Worm (Caenorhabditis elegans) whole organism, young adult: ENCODE results near the gene ift-139.
A peak's percentile ranks its signal among the peaks of the same experiment; 100 is the strongest.

Experiments used
- C17E4.6 ChIP-seq: fragments of 200-800 bp; sonication (Bioruptor generic); IDR thresholded peaks from 2 replicates; pipeline ENCODE4 v1.3.6; 2022; ENCODE audit warnings: missing genetic modification reagents, missing genetic modification characterization, missing compliant biosample characterization
- F10E7.11 ChIP-seq: sonication (generic microtip); optimal IDR thresholded peaks from 2 replicates; lab custom pipeline; 2017; ENCODE audit warnings: mild to moderate bottlenecking, missing genetic modification characterization, moderate library complexity, missing compliant biosample characterization
- F22D6.2 ChIP-seq: sonication (generic microtip); optimal IDR thresholded peaks from 2 replicates; lab custom pipeline; 2016; ENCODE audit warnings: mild to moderate bottlenecking, missing genetic modification characterization, missing compliant biosample characterization
- F57C9.4 ChIP-seq: sonication (generic microtip); optimal IDR thresholded peaks from 2 replicates; lab custom pipeline; 2017; ENCODE audit warnings: mild to moderate bottlenecking, missing genetic modification characterization, missing compliant biosample characterization
- Y53F4B.3 ChIP-seq: fragments of 200-800 bp; sonication (Bioruptor generic); IDR thresholded peaks from 2 replicates; pipeline ENCODE4 v1.3.6; 2022; ENCODE audit warnings: missing genetic modification reagents, missing genetic modification characterization, missing compliant biosample characterization
- Y67H2A.10 ChIP-seq: fragments of 200-800 bp; sonication (Bioruptor generic); conservative IDR thresholded peaks from 2 replicates; pipeline ENCODE4 v1.3.6; 2022; ENCODE audit warnings: missing genetic modification reagents, missing genetic modification characterization, missing compliant biosample characterization
- athp-1 ChIP-seq: sonication (generic microtip); optimal IDR thresholded peaks from 2 replicates; lab custom pipeline; 2017; ENCODE audit warnings: mild to moderate bottlenecking, missing genetic modification characterization, missing compliant biosample characterization
- attf-5 ChIP-seq: fragments of 200-800 bp; sonication (Bioruptor generic); optimal IDR thresholded peaks from 2 replicates; lab custom pipeline; 2018; ENCODE audit warnings: mild to moderate bottlenecking, missing genetic modification characterization, missing compliant biosample characterization
- ceh-100 ChIP-seq: fragments of 200-800 bp; sonication (Bioruptor generic); IDR thresholded peaks from 2 replicates; pipeline ENCODE4 v1.3.6; 2022; ENCODE audit warnings: missing genetic modification reagents, missing genetic modification characterization, missing compliant biosample characterization
- ceh-40 ChIP-seq: fragments of 200-800 bp; sonication (Bioruptor generic); IDR thresholded peaks from 2 replicates; pipeline ENCODE4 v1.3.6; 2022; ENCODE audit warnings: missing genetic modification characterization, missing compliant biosample characterization
- dox-1 ChIP-seq: fragments of 200-800 bp; sonication (Bioruptor generic); IDR thresholded peaks from 2 replicates; pipeline ENCODE4 v1.3.6; 2022; ENCODE audit warnings: missing genetic modification reagents, missing genetic modification characterization, missing compliant biosample characterization
- efl-1 ChIP-seq: fragments of 150-350 bp; optimal IDR thresholded peaks from 2 replicates; lab custom pipeline; 2014; ENCODE audit warnings: missing biosample characterization, missing genetic modification reagents, missing genetic modification characterization
- egl-18 ChIP-seq: fragments of 200-800 bp; sonication (Bioruptor generic); IDR thresholded peaks from 2 replicates; pipeline ENCODE4 v1.3.6; 2022; ENCODE audit warnings: missing genetic modification reagents, missing genetic modification characterization, missing compliant biosample characterization
- egrh-3 ChIP-seq: fragments of 200-800 bp; sonication (Bioruptor generic); IDR thresholded peaks from 2 replicates; pipeline ENCODE4 v1.3.6; 2022; ENCODE audit warnings: missing genetic modification reagents, missing genetic modification characterization, missing compliant biosample characterization
- ekl-4 ChIP-seq: fragments of 200-800 bp; sonication (Bioruptor generic); IDR thresholded peaks from 2 replicates; pipeline ENCODE4 v1.3.6; 2022; ENCODE audit warnings: missing genetic modification reagents, missing genetic modification characterization, missing compliant biosample characterization
- fkh-3 ChIP-seq: sonication (generic microtip); optimal IDR thresholded peaks from 2 replicates; lab custom pipeline; 2016; ENCODE audit warnings: mild to moderate bottlenecking, missing genetic modification characterization, missing compliant biosample characterization
- him-1 ChIP-seq: sonication (generic microtip); optimal IDR thresholded peaks from 2 replicates; lab custom pipeline; 2016; ENCODE audit warnings: missing genotype, missing genetic modification reagents, missing genetic modification characterization, missing compliant biosample characterization
- hrde-1 ChIP-seq: sonication (generic microtip); optimal IDR thresholded peaks from 2 replicates; lab custom pipeline; 2016; ENCODE audit warnings: missing genetic modification characterization, mild to moderate bottlenecking, missing compliant biosample characterization, moderate library complexity, missing genotype, missing genetic modification reagents, borderline replicate concordance
- hsf-1 ChIP-seq: fragments of 200-800 bp; sonication (Bioruptor generic); IDR thresholded peaks from 2 replicates; pipeline ENCODE4 v1.3.6; 2022; ENCODE audit warnings: missing genetic modification reagents, missing genetic modification characterization, missing compliant biosample characterization
- let-526 ChIP-seq: fragments of 200-800 bp; sonication (Bioruptor generic); IDR thresholded peaks from 2 replicates; pipeline ENCODE4 v1.3.6; 2022; ENCODE audit warnings: missing genetic modification reagents, missing genetic modification characterization, missing compliant biosample characterization
- lin-40 ChIP-seq: sonication (generic microtip); optimal IDR thresholded peaks from 2 replicates; lab custom pipeline; 2016; ENCODE audit warnings: missing genetic modification characterization, mild to moderate bottlenecking, missing compliant biosample characterization, missing genotype, missing genetic modification reagents
- lir-1 ChIP-seq: fragments of 200-800 bp; sonication (Bioruptor generic); conservative IDR thresholded peaks from 2 replicates; pipeline ENCODE4 v1.3.6; 2022; ENCODE audit warnings: missing genetic modification reagents, missing genetic modification characterization, missing compliant biosample characterization
- lsl-1 ChIP-seq: fragments of 200-800 bp; sonication (Bioruptor generic); optimal IDR thresholded peaks from 2 replicates; lab custom pipeline; 2018; ENCODE audit warnings: mild to moderate bottlenecking, missing genetic modification characterization, moderate library complexity, missing compliant biosample characterization
- madf-3 ChIP-seq: fragments of 200-800 bp; sonication (Bioruptor generic); IDR thresholded peaks from 2 replicates; pipeline ENCODE4 v1.3.6; 2022; ENCODE audit warnings: missing genetic modification reagents, missing genetic modification characterization, missing compliant biosample characterization
- madf-6 ChIP-seq: fragments of 200-800 bp; sonication (Bioruptor generic); IDR thresholded peaks from 2 replicates; pipeline ENCODE4 v1.3.6; 2022; ENCODE audit warnings: missing genetic modification reagents, missing genetic modification characterization, missing compliant biosample characterization
- mcd-1 ChIP-seq: fragments of 200-800 bp; sonication (Bioruptor generic); IDR thresholded peaks from 2 replicates; pipeline ENCODE4 v1.3.6; 2022; ENCODE audit warnings: missing genetic modification reagents, missing genetic modification characterization, missing compliant biosample characterization
- nfya-1 ChIP-seq: sonication (generic microtip); optimal IDR thresholded peaks from 2 replicates; lab custom pipeline; 2017; ENCODE audit warnings: antibody characterized with exemption, missing compliant biosample characterization, missing genetic modification characterization, borderline replicate concordance; ENCODE audit not compliant: insufficient read depth
- nfyb-1 ChIP-seq: fragments of 200-800 bp; sonication (Bioruptor generic); IDR thresholded peaks from 2 replicates; pipeline ENCODE4 v1.3.6; 2022; ENCODE audit warnings: missing genetic modification reagents, missing genetic modification characterization, missing compliant biosample characterization
- snpc-1.3 ChIP-seq: sonication (generic microtip); optimal IDR thresholded peaks from 2 replicates; lab custom pipeline; 2017; ENCODE audit warnings: missing genetic modification characterization, mild to moderate bottlenecking, missing compliant biosample characterization, antibody characterized with exemption, moderate library complexity, missing genotype, missing genetic modification reagents; ENCODE audit not compliant: insufficient read depth
- ztf-25 ChIP-seq: fragments of 200-800 bp; sonication (Bioruptor generic); IDR thresholded peaks from 2 replicates; pipeline ENCODE4 v1.3.6; 2022; ENCODE audit warnings: missing genetic modification reagents, missing genetic modification characterization, missing compliant biosample characterization

ift-139 gene

DNA sequence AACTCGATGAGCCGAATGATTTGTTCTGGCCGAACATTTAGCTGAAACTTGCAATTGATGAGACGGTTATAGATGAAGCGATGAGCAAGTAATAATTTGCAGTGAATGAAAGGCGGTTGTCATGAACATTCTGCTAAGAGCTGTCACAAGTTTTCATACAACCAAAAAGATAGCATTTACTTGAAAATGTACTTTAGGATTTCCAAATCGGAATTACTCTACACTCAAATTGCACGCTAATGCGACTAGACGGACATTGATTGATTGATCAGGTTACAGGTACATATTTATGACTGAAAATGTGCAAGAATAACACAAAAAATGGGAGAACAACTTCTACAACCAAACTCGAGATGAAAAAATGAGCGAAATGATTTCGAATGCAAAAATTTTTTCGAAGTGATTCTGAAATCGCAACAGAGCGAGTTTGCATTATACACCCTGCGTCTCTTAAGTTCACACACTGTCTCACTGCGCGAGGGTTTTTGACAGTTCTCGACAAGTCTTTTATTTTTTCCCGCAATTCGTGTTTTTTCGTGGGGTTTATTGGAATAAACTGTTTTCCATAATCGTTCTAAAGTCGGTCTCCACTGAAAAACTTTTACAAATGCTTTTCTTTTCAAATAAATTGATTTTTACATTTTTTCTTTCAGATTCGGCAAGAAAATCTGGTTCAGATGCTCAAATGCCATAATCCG is 19.6 kb downstream of the ift-139 start, which contains the start of the genes npp-10 and cyk-3 (continued):
- TF ChIP-seq ceh-40 (GFP tag; lab: Robert Waterston, UW) = no peak
- TF ChIP-seq let-526 (GFP tag; lab: Robert Waterston, UW) = no peak
- TF ChIP-seq madf-3 (GFP tag; lab: Robert Waterston, UW) = no peak
- peak; percentile 52 for TF ChIP-seq lsl-1 (GFP tag; lab: Kevin White, UChicago)
- no peak for TF ChIP-seq Y53F4B.3 (GFP tag; lab: Robert Waterston, UW)
- peak; percentile 76 for TF ChIP-seq efl-1 (GFP tag; lab: Kevin White, UChicago)
- no peak for TF ChIP-seq F10E7.11
- TF ChIP-seq, all 124 proteins: peak for 12

DNA sequence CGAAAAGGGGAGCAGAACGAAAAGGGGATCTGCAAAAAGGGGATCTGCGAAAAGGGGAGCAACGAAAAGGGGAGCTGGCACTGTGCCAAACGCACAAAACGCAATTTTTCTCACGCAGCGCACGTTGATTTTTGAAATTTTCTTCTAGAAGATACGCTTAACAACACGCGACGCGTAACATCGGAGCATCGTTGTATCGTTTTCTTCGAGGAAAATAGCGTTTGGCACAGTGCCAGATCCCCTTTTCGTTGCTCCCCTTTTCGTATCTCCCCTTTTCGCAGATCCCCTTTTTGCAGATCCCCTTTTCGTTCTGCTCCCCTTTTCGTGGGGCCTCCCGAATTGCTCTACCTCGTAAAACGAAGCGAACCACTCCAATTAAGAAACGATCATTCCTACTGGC is 26.2 kb downstream of the ift-139 start:
- TF ChIP-seq madf-6 (peak; percentile 26; the same call in 1 of the 2 replicates), egrh-3 (GFP tag; lab: Robert Waterston, UW) (peak; percentile 29; the same call in 1 of the 2 replicates), ekl-4 (GFP tag; lab: Robert Waterston, UW) (0 out of 2 replicates have a peak, but pooled peaks have one; percentile 13), dox-1 (GFP tag; lab: Robert Waterston, UW) (0 out of 2 replicates have a peak, but pooled peaks have one; percentile 26), him-1 (tag; lab: Kevin White, UChicago) (peak; percentile 84), nfyb-1 (GFP tag; lab: Robert Waterston, UW) (0 out of 2 replicates have a peak, but pooled peaks have one; percentile 28), mcd-1 (GFP tag; lab: Robert Waterston, UW) (peak; percentile 59), hsf-1 (GFP tag; lab: Robert Waterston, UW) (peak; percentile 47; the same call in 1 of the 2 replicates), C17E4.6 (peak; percentile 45; the same call in 1 of the 2 replicates), ceh-100 (GFP tag; lab: Robert Waterston, UW) (peak; percentile 72)

DNA sequence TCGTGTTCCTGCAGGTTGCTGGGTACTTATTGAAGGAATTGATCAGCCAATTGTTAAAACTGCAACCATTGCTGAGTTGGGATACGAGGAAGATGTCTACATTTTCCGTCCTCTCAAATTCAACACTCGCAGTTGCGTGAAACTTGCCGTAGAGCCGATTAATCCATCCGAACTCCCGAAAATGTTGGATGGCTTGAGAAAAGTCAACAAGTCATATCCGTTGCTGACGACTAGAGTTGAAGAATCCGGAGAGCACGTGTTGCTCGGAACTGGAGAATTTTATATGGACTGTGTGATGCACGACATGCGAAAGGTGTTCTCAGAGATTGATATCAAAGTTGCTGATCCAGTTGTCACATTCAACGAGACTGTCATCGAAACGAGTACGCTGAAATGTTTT is 28.0 kb downstream of the ift-139 start:
- TF ChIP-seq egl-18 (GFP tag; lab: Robert Waterston, UW) = no peak
- no peak for TF ChIP-seq Y67H2A.10 (GFP tag; lab: Robert Waterston, UW)
- TF ChIP-seq hrde-1 (tag; lab: Kevin White, UChicago) = no peak
- no peak for TF ChIP-seq nfya-1 (tag; lab: Kevin White, UChicago)
- TF ChIP-seq F57C9.4 = no peak
- no peak for TF ChIP-seq madf-6
- TF ChIP-seq ztf-25 (GFP tag; lab: Robert Waterston, UW) = no peak
- no peak for TF ChIP-seq fkh-3 (tag; lab: Kevin White, UChicago)
- no peak for TF ChIP-seq F22D6.2 (tag; lab: Kevin White, UChicago)
- no peak for TF ChIP-seq snpc-1.3 (tag; lab: Kevin White, UChicago)
- no peak for TF ChIP-seq lir-1 (GFP tag; lab: Robert Waterston, UW)
- TF ChIP-seq ceh-100 (GFP tag; lab: Robert Waterston, UW) = no peak

DNA sequence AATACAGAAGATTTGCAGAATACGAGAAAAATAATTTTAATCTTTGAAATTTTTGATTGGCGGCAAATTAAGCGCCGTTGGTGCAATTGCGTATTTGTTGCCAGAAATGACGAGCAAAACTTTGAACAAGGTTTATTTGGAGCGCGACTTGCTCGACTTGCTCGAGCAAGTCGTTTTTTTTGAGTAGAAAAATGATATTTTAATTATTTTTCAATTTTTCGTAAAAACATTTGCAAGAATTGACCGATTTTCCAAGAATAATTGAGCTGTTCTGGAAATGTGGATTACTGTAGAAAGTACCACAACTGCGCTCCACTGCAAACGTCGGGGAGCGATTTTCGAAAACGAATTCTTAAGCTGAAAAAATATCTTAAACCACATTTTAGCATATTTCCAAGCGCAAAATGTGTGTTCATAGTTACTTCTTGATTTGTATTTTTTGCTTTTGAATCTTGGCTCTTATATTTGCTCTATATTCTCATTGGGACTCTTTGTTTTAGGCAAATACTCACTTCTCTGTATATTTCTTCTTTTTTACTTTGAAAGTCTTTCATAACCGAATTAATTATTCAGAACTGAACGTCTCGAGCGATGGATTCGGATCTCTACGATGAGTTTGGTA is 30.2 kb downstream of the ift-139 start, which contains the start of the genes gcna-1 and eftu-2:
Gene gcna-1 (minus strand): TSS at position 96 of the 622 bp plus-strand sequence.
Gene eftu-2 (plus strand): TSS at position 572 of the 622 bp plus-strand sequence.
- peak; percentile 76 for TF ChIP-seq lsl-1 (GFP tag; lab: Kevin White, UChicago)
- peak; percentile 13 for TF ChIP-seq athp-1
- no peak for TF ChIP-seq lin-40 (tag; lab: Kevin White, UChicago)
- TF ChIP-seq attf-5 (GFP tag; lab: Kevin White, UChicago) = peak; percentile 12
- no peak for TF ChIP-seq F22D6.2 (tag; lab: Kevin White, UChicago)
- peak; percentile 59 for TF ChIP-seq mcd-1 (GFP tag; lab: Robert Waterston, UW)
- TF ChIP-seq, all 124 proteins: peak for 4
